Worm (Caenorhabditis elegans) whole organism, L4 larva: ENCODE measurements around the gene clec-59.

Source experiments
- T26A8.4 ChIP-seq: fragments of 200-800 bp; sonication (Bioruptor generic); IDR thresholded peaks from 2 replicates; pipeline ENCODE4 v1.3.6; 2022; ENCODE audit warnings: missing genetic modification characterization, missing compliant biosample characterization
- fkh-10 ChIP-seq: fragments of 150-350 bp; optimal IDR thresholded peaks from 2 replicates; lab custom pipeline; 2014; ENCODE audit warnings: missing biosample characterization, missing genetic modification reagents, missing genetic modification characterization
- lin-13 ChIP-seq: fragments of 150-350 bp; optimal IDR thresholded peaks from 2 replicates; lab custom pipeline; 2014; ENCODE audit warnings: missing biosample characterization, missing genetic modification reagents, missing genetic modification characterization
- lir-3 ChIP-seq: sonication (generic microtip); optimal IDR thresholded peaks from 2 replicates; lab custom pipeline; 2016; ENCODE audit warnings: mild to moderate bottlenecking, missing genetic modification characterization, missing compliant biosample characterization
- zag-1 ChIP-seq: fragments of 150-350 bp; optimal IDR thresholded peaks from 2 replicates; lab custom pipeline; 2014; ENCODE audit warnings: missing biosample characterization, missing genetic modification characterization

- no peak for TF ChIP-seq lir-3 (tag; lab: Kevin White, UChicago)
- TF ChIP-seq fkh-10 (GFP tag; lab: Kevin White, UChicago): no peak
- TF ChIP-seq lin-13 (GFP tag; lab: Kevin White, UChicago): no peak
- no peak for TF ChIP-seq zag-1 (tag; lab: Kevin White, UChicago)
- no peak for TF ChIP-seq T26A8.4 (GFP tag; lab: Robert Waterston, UW)
Observed at ce11 chrII:10444971-10445707, 34.1 kb downstream of the clec-59 start.
